Fruit fly (Drosophila melanogaster) whole organism, embryonic: Measurements from ENCODE around the gene SIFaR.

ENCODE experiments used
- Atf6 ChIP-seq: fragments of 200-800 bp; sonication (Bioruptor generic); IDR thresholded peaks from 2 replicates; pipeline ENCODE4 v1.3.6; 2022; ENCODE audit warnings: missing biosample characterization, missing genetic modification characterization
- CG12104 ChIP-seq: fragments of 200-800 bp; sonication (Bioruptor generic); optimal IDR thresholded peaks from 3 replicates; lab custom pipeline; 2016; ENCODE audit warnings: missing biosample characterization, missing genetic modification characterization
- CG14860 ChIP-seq: fragments of 200-800 bp; sonication (Bioruptor generic); IDR thresholded peaks from 3 replicates; pipeline ENCODE4 v1.3.6; 2022; ENCODE audit warnings: missing biosample characterization, missing genetic modification characterization; ENCODE audit not compliant: partially characterized antibody
- CG32767 ChIP-seq: fragments of 200-800 bp; sonication (Bioruptor generic); IDR thresholded peaks from 2 replicates; pipeline ENCODE4 v1.3.6; 2022; ENCODE audit warnings: missing biosample characterization, missing genetic modification characterization
- Hr78 ChIP-seq, 2 experiments: fragments of 200-800 bp in 1 of 2; fragments of >200 bp in 1 of 2; sonication (Bioruptor generic) in 1 of 2; optimal IDR thresholded peaks; 2 replicates each; lab custom pipeline; 2017 to 2019; ENCODE audit warnings: missing biosample characterization in 2 of 2, missing genetic modification characterization in 2 of 2, mild to moderate bottlenecking in 1 of 2, moderate library complexity in 1 of 2
- Mad ChIP-seq: fragments of 200-800 bp; sonication (Bioruptor generic); optimal IDR thresholded peaks from 2 replicates; lab custom pipeline; 2016; ENCODE audit warnings: missing biosample characterization, missing genetic modification characterization
- Taf1 ChIP-seq: fragments of 200-800 bp; sonication (Bioruptor generic); IDR thresholded peaks from 2 replicates; pipeline ENCODE4 v1.3.6; 2022; ENCODE audit warnings: missing biosample characterization, missing genetic modification characterization
- YL-1 ChIP-seq: fragments of 200-800 bp; sonication (Bioruptor generic); optimal IDR thresholded peaks from 3 replicates; lab custom pipeline; 2017; ENCODE audit warnings: missing biosample characterization, mild to moderate bottlenecking, missing genetic modification characterization
- her ChIP-seq: fragments of 200-800 bp; sonication (Bioruptor generic); optimal IDR thresholded peaks from 2 replicates; lab custom pipeline; 2016; ENCODE audit warnings: missing biosample characterization, missing genetic modification characterization

- TF ChIP-seq YL-1: no peak
- TF ChIP-seq Taf1 (GFP tag; lab: Robert Waterston, UW): no peak
- TF ChIP-seq CG14860 (GFP tag; lab: Robert Waterston, UW): no peak
- TF ChIP-seq Mad (GFP tag; lab: Kevin White, UChicago): no peak
- no peak for TF ChIP-seq CG32767
- TF ChIP-seq Atf6 (GFP tag; lab: Robert Waterston, UW): no peak
- TF ChIP-seq CG12104 (GFP tag; lab: Kevin White, UChicago): no peak
- TF ChIP-seq her (GFP tag; lab: Kevin White, UChicago): no peak
- TF ChIP-seq Hr78 (GFP tag; optimal IDR thresholded peaks at IDR 0.05; lab: Kevin White, UChicago): no peak
Observed at dm6 chr3R:21252478-21252877, 41.3 kb downstream of the SIFaR start.
